Fruit fly (Drosophila melanogaster) whole organism, embryonic: Measurements from ENCODE around the gene CG34303.
A peak's percentile ranks its signal among the peaks of the same experiment; 100 is the strongest.

Source experiments
- Adf1 ChIP-seq: fragments of 200-800 bp; sonication (Bioruptor generic); IDR thresholded peaks from 2 replicates; pipeline ENCODE4 v1.3.6; 2022; ENCODE audit warnings: missing biosample characterization, missing genetic modification characterization
- BEAF-32 ChIP-seq: fragments of 200-800 bp; sonication (Bioruptor generic); optimal IDR thresholded peaks from 3 replicates; lab custom pipeline; 2017; ENCODE audit warnings: missing biosample characterization, missing genetic modification characterization, mild to moderate bottlenecking, moderate library complexity, missing genetic modification reagents
- C15 ChIP-seq: fragments of 200-800 bp; sonication (Bioruptor generic); IDR thresholded peaks from 3 replicates; pipeline ENCODE4 v1.3.6; 2022; ENCODE audit warnings: missing biosample characterization, missing genetic modification characterization
- CG12071 ChIP-seq: fragments of 200-800 bp; sonication (Bioruptor generic); optimal IDR thresholded peaks from 3 replicates; lab custom pipeline; 2018; ENCODE audit warnings: missing biosample characterization, mild to moderate bottlenecking, missing genetic modification characterization
- CG12659 ChIP-seq: fragments of 200-800 bp; sonication (Bioruptor generic); optimal IDR thresholded peaks from 3 replicates; lab custom pipeline; 2017; ENCODE audit warnings: mild to moderate bottlenecking, missing biosample characterization, missing genetic modification reagents, missing genetic modification characterization
- CG13287 ChIP-seq: fragments of 200-800 bp; sonication (Bioruptor generic); IDR thresholded peaks from 2 replicates; pipeline ENCODE4 v1.3.6; 2022; ENCODE audit warnings: missing biosample characterization, missing genetic modification characterization; ENCODE audit not compliant: partially characterized antibody
- CG13296 ChIP-seq: fragments of 200-800 bp; sonication (Bioruptor generic); optimal IDR thresholded peaks from 3 replicates; lab custom pipeline; 2018; ENCODE audit warnings: missing biosample characterization, mild to moderate bottlenecking, missing genetic modification characterization
- CG14710 ChIP-seq: fragments of 200-800 bp; sonication (Bioruptor generic); optimal IDR thresholded peaks from 3 replicates; lab custom pipeline; 2019; ENCODE audit warnings: missing biosample characterization, mild to moderate bottlenecking, missing genetic modification characterization, moderate library complexity
- CG1647 ChIP-seq: fragments of 200-800 bp; sonication (Bioruptor generic); optimal IDR thresholded peaks from 3 replicates; lab custom pipeline; 2016; ENCODE audit warnings: missing biosample characterization, missing genetic modification characterization
- CG17359 ChIP-seq: fragments of 200-800 bp; sonication (Bioruptor generic); optimal IDR thresholded peaks from 3 replicates; lab custom pipeline; 2018; ENCODE audit warnings: missing biosample characterization, mild to moderate bottlenecking, missing genetic modification characterization, moderate library complexity
- CG30403 ChIP-seq: fragments of 200-800 bp; sonication (Bioruptor generic); optimal IDR thresholded peaks from 3 replicates; lab custom pipeline; 2016; ENCODE audit warnings: missing biosample characterization, missing genetic modification characterization
- CG3847 ChIP-seq: fragments of 200-800 bp; sonication (Bioruptor generic); IDR thresholded peaks from 2 replicates; pipeline ENCODE4 v1.3.6; 2022; ENCODE audit warnings: missing biosample characterization, missing genetic modification characterization
- CG4854 ChIP-seq: fragments of 200-800 bp; sonication (Bioruptor generic); optimal IDR thresholded peaks from 2 replicates; lab custom pipeline; 2016; ENCODE audit warnings: missing biosample characterization, missing genetic modification characterization, inconsistent platforms
- CG7556 ChIP-seq: fragments of 200-800 bp; sonication (Bioruptor generic); optimal IDR thresholded peaks from 2 replicates; lab custom pipeline; 2017; ENCODE audit warnings: missing biosample characterization, mild to moderate bottlenecking, missing genetic modification characterization
- CG8944 ChIP-seq: fragments of 200-800 bp; sonication (Bioruptor generic); optimal IDR thresholded peaks from 3 replicates; lab custom pipeline; 2016; ENCODE audit warnings: missing biosample characterization, missing genetic modification characterization
- CG9797 ChIP-seq: fragments of 200-800 bp; sonication (Bioruptor generic); optimal IDR thresholded peaks from 3 replicates; lab custom pipeline; 2018; ENCODE audit warnings: missing biosample characterization, mild to moderate bottlenecking, missing genetic modification characterization
- CG9932 ChIP-seq: fragments of 200-800 bp; sonication (Bioruptor generic); IDR thresholded peaks from 2 replicates; pipeline ENCODE4 v1.3.6; 2022; ENCODE audit warnings: missing biosample characterization, missing genetic modification characterization
- CkIIα-i1 ChIP-seq: fragments of 200-800 bp; sonication (Bioruptor generic); IDR thresholded peaks from 2 replicates; pipeline ENCODE4 v1.3.6; 2022; ENCODE audit warnings: missing biosample characterization, missing genetic modification characterization
- D19B ChIP-seq: fragments of 200-800 bp; sonication (Bioruptor generic); optimal IDR thresholded peaks from 2 replicates; lab custom pipeline; 2017; ENCODE audit warnings: missing biosample characterization, mild to moderate bottlenecking, missing genetic modification characterization
- ERR ChIP-seq: fragments of 200-800 bp; sonication (Bioruptor generic); optimal IDR thresholded peaks from 2 replicates; lab custom pipeline; 2016; ENCODE audit warnings: missing biosample characterization, missing genetic modification characterization
- Fer1 ChIP-seq: fragments of 200-800 bp; sonication (Bioruptor generic); optimal IDR thresholded peaks from 2 replicates; lab custom pipeline; 2017; ENCODE audit warnings: missing biosample characterization, mild to moderate bottlenecking, missing genetic modification characterization
- Fer2 ChIP-seq: fragments of 200-800 bp; sonication (Bioruptor generic); optimal IDR thresholded peaks from 2 replicates; lab custom pipeline; 2018; ENCODE audit warnings: missing biosample characterization, mild to moderate bottlenecking, missing genetic modification characterization, moderate library complexity
- Hand ChIP-seq: fragments of 200-800 bp; sonication (Bioruptor generic); optimal IDR thresholded peaks from 2 replicates; lab custom pipeline; 2017; ENCODE audit warnings: mild to moderate bottlenecking, missing biosample characterization, missing genetic modification reagents, missing genetic modification characterization
- Kr ChIP-seq: fragments of 200-800 bp; sonication (Bioruptor generic); optimal IDR thresholded peaks from 2 replicates; lab custom pipeline; 2017; ENCODE audit warnings: missing biosample characterization, mild to moderate bottlenecking, missing genetic modification characterization
- MBD-R2 ChIP-seq: fragments of 200-800 bp; sonication (Bioruptor generic); IDR thresholded peaks from 2 replicates; pipeline ENCODE4 v1.3.6; 2022; ENCODE audit warnings: missing biosample characterization, missing genetic modification characterization
- Rfx ChIP-seq: fragments of 200-800 bp; sonication (Bioruptor generic); IDR thresholded peaks from 2 replicates; pipeline ENCODE4 v1.3.6; 2022; ENCODE audit warnings: missing biosample characterization, missing genetic modification characterization
- Sox102F ChIP-seq: fragments of 200-800 bp; sonication (Bioruptor generic); optimal IDR thresholded peaks from 2 replicates; lab custom pipeline; 2018; ENCODE audit warnings: missing biosample characterization, mild to moderate bottlenecking, missing genetic modification characterization, moderate library complexity
- ac ChIP-seq: fragments of 200-800 bp; sonication (Bioruptor generic); optimal IDR thresholded peaks from 3 replicates; lab custom pipeline; 2017; ENCODE audit warnings: missing biosample characterization, mild to moderate bottlenecking, missing genetic modification characterization
- bbx ChIP-seq: fragments of 200-800 bp; sonication (Bioruptor generic); IDR thresholded peaks from 2 replicates; pipeline ENCODE4 v1.3.6; 2022; ENCODE audit warnings: missing biosample characterization, missing genetic modification characterization; ENCODE audit not compliant: partially characterized antibody
- bigmax ChIP-seq: fragments of 200-800 bp; sonication (Bioruptor generic); optimal IDR thresholded peaks from 2 replicates; lab custom pipeline; 2018; ENCODE audit warnings: missing biosample characterization, mild to moderate bottlenecking, missing genetic modification characterization
- caup ChIP-seq: fragments of 200-800 bp; sonication (Bioruptor generic); optimal IDR thresholded peaks from 3 replicates; lab custom pipeline; 2017; ENCODE audit warnings: missing biosample characterization, mild to moderate bottlenecking, missing genetic modification characterization, moderate library complexity; ENCODE audit not compliant: severe bottlenecking
- chm ChIP-seq: fragments of 200-800 bp; sonication (Bioruptor generic); IDR thresholded peaks from 2 replicates; pipeline ENCODE4 v1.3.6; 2022; ENCODE audit warnings: missing biosample characterization, missing genetic modification characterization
- chn ChIP-seq: fragments of 200-800 bp; sonication (Bioruptor generic); optimal IDR thresholded peaks from 2 replicates; lab custom pipeline; 2016; ENCODE audit warnings: missing biosample characterization, missing genetic modification characterization
- da ChIP-seq: fragments of 200-800 bp; sonication (Bioruptor generic); optimal IDR thresholded peaks from 2 replicates; lab custom pipeline; 2016; ENCODE audit warnings: missing biosample characterization, missing genetic modification characterization
- dpn ChIP-seq, 2 experiments: fragments of 200-800 bp; sonication (Bioruptor generic); optimal IDR thresholded peaks; 3 replicates each; lab custom pipeline; 2016; ENCODE audit warnings: missing biosample characterization in 2 of 2, missing genetic modification characterization in 2 of 2
- eyg ChIP-seq: fragments of 200-800 bp; sonication (Bioruptor generic); optimal IDR thresholded peaks from 3 replicates; lab custom pipeline; 2016; ENCODE audit warnings: missing biosample characterization, missing genetic modification characterization
- fu2 ChIP-seq: fragments of 200-800 bp; sonication (Bioruptor generic); optimal IDR thresholded peaks from 2 replicates; lab custom pipeline; 2016; ENCODE audit warnings: missing biosample characterization, missing genetic modification characterization
- gcm ChIP-seq: fragments of 200-800 bp; sonication (Bioruptor generic); optimal IDR thresholded peaks from 2 replicates; lab custom pipeline; 2019; ENCODE audit warnings: missing biosample characterization, mild to moderate bottlenecking, missing genetic modification characterization, moderate library complexity
- grau ChIP-seq: fragments of 200-800 bp; optimal IDR thresholded peaks from 3 replicates; lab custom pipeline; 2019; ENCODE audit warnings: missing biosample characterization, mild to moderate bottlenecking, missing genetic modification characterization, moderate library complexity
- hkb ChIP-seq, 2 experiments: fragments of 200-800 bp in 1 of 2; fragments of >200 bp in 1 of 2; sonication (Bioruptor generic) in 1 of 2; IDR thresholded peaks in 1 of 2; optimal IDR thresholded peaks in 1 of 2; 2 replicates each; pipeline versions ENCODE4 v1.3.6 to Lab custom; 2017 to 2022; ENCODE audit warnings: missing biosample characterization in 1 of 2, missing genetic modification characterization in 1 of 2
- ken ChIP-seq: fragments of 200-800 bp; sonication (Bioruptor generic); IDR thresholded peaks from 3 replicates; pipeline ENCODE4 v1.3.6; 2022; ENCODE audit warnings: missing biosample characterization, missing genetic modification characterization
- nom ChIP-seq: fragments of 200-800 bp; sonication (Bioruptor generic); optimal IDR thresholded peaks from 2 replicates; lab custom pipeline; 2017; ENCODE audit warnings: missing biosample characterization, missing genetic modification characterization, mild to moderate bottlenecking, moderate library complexity, missing genetic modification reagents
- pan ChIP-seq, 4 experiments: fragments of >200 bp in 3 of 4; fragments of 200-800 bp in 1 of 4; sonication (Bioruptor generic) in 1 of 4; optimal IDR thresholded peaks in 3 of 4; IDR thresholded peaks in 1 of 4; 2 replicates each; pipeline versions ENCODE4 v1.3.6 to Lab custom; 2017 to 2022; ENCODE audit warnings: missing biosample characterization in 2 of 4, missing genetic modification characterization in 2 of 4, mixed read lengths in 1 of 4
- pho ChIP-seq: fragments of 200-800 bp; sonication (Bioruptor generic); optimal IDR thresholded peaks from 2 replicates; lab custom pipeline; 2016; ENCODE audit warnings: missing biosample characterization, missing genetic modification characterization
- phol ChIP-seq: fragments of 200-800 bp; sonication (Bioruptor generic); optimal IDR thresholded peaks from 3 replicates; lab custom pipeline; 2018; ENCODE audit warnings: missing biosample characterization, mild to moderate bottlenecking, missing genetic modification characterization, moderate library complexity
- seq ChIP-seq: fragments of 200-800 bp; sonication (Bioruptor generic); IDR thresholded peaks from 2 replicates; pipeline ENCODE4 v1.3.6; 2022; ENCODE audit warnings: missing biosample characterization, missing genetic modification characterization
- sug ChIP-seq: fragments of 200-800 bp; optimal IDR thresholded peaks from 2 replicates; lab custom pipeline; 2019; ENCODE audit warnings: missing biosample characterization, mild to moderate bottlenecking, missing genetic modification characterization, moderate library complexity
- tin ChIP-seq: fragments of 200-800 bp; sonication (Bioruptor generic); optimal IDR thresholded peaks from 3 replicates; lab custom pipeline; 2016; ENCODE audit warnings: missing biosample characterization, missing genetic modification characterization
- zen2 ChIP-seq: fragments of 200-800 bp; sonication (Bioruptor generic); IDR thresholded peaks from 3 replicates; pipeline ENCODE4 v1.3.6; 2022; ENCODE audit warnings: missing biosample characterization, missing genetic modification characterization; ENCODE audit not compliant: partially characterized antibody

The CG34303 gene

DNA sequence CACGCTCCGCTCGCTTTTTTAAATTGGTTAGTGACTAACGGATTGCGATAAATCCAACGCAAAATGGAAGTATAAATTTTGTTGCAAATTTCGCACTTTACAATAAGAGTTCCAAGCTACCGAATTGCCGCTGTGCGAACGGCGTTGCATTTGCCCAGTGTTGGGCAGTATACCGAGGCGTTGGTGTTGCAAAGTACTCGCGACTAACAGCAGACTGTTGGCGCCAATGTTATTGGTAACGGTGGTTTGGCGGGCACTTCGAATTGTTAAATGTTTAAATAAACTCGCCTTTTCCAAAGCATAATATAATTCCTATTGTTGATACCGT is 17.4 kb downstream of the CG34303 start (continued):
- TF ChIP-seq CkIIα-i1: no peak
- TF ChIP-seq Kr (GFP tag; lab: Kevin White, UChicago): no peak
- no peak for TF ChIP-seq Sox102F (GFP tag; lab: Kevin White, UChicago)
- peak; percentile 68 for TF ChIP-seq CG3847
- TF ChIP-seq Rfx (GFP tag; lab: Robert Waterston, UW): peak; percentile 73
- no peak for TF ChIP-seq pan (optimal IDR thresholded peaks at IDR 0.05; lab: Kevin White, UChicago)
- TF ChIP-seq pan (GFP tag; optimal IDR thresholded peaks at IDR 0.05 in 1 of 2, IDR thresholded peaks at IDR 0.05 in 1 of 2): no peak
- TF ChIP-seq pho (GFP tag; lab: Kevin White, UChicago): peak; percentile 34
- TF ChIP-seq phol: peak; percentile 1
- peak; percentile 71 for TF ChIP-seq caup
- no peak for TF ChIP-seq bigmax (GFP tag; lab: Kevin White, UChicago)
- TF ChIP-seq Hand (GFP tag; lab: Kevin White, UChicago): peak; percentile 4
- TF ChIP-seq CG4854 (GFP tag; lab: Kevin White, UChicago): peak; percentile 7
- TF ChIP-seq eyg: peak; percentile 3
- TF ChIP-seq C15 (GFP tag; lab: Robert Waterston, UW): no peak
- TF ChIP-seq nom (GFP tag; lab: Kevin White, UChicago): peak; percentile 17
- TF ChIP-seq Adf1 (GFP tag; lab: Robert Waterston, UW): peak; percentile 22; the same call in 1 of the 2 replicates
- peak; percentile 48 for TF ChIP-seq tin (GFP tag; lab: Kevin White, UChicago)
- TF ChIP-seq D19B (GFP tag; lab: Kevin White, UChicago): no peak
- TF ChIP-seq BEAF-32: peak; percentile 33
- peak; percentile 31 for TF ChIP-seq CG14710
- peak; percentile 18 for TF ChIP-seq CG17359
- TF ChIP-seq zen2: no peak
- TF ChIP-seq CG8944 (GFP tag; lab: Kevin White, UChicago): peak; percentile 38
- TF ChIP-seq ERR (GFP tag; lab: Kevin White, UChicago): peak; percentile 54
- no peak for TF ChIP-seq seq (GFP tag; lab: Robert Waterston, UW)
- TF ChIP-seq ac: no peak
- no peak for TF ChIP-seq gcm (GFP tag; lab: Kevin White, UChicago)
- TF ChIP-seq bbx (GFP tag; lab: Robert Waterston, UW): peak; percentile 51; the same call in 1 of the 2 replicates
- TF ChIP-seq grau: peak; percentile 4
- peak; percentile 10 for TF ChIP-seq chn (GFP tag; lab: Kevin White, UChicago)
- peak; percentile 44 for TF ChIP-seq CG30403 (GFP tag; lab: Kevin White, UChicago)
- peak; percentile 50 to 61 for TF ChIP-seq dpn (GFP tag; optimal IDR thresholded peaks at IDR 0.05; lab: Kevin White, UChicago)
- TF ChIP-seq CG13296 (GFP tag; lab: Kevin White, UChicago): peak; percentile 7
- peak; percentile 44; the same call in 1 of the 3 replicates for TF ChIP-seq ken (GFP tag; lab: Robert Waterston, UW)
- TF ChIP-seq fu2 (GFP tag; lab: Kevin White, UChicago): peak; percentile 53
- TF ChIP-seq CG9932: peak; percentile 47
- TF ChIP-seq hkb (optimal IDR thresholded peaks at IDR 0.05; lab: Kevin White, UChicago): no peak
- TF ChIP-seq hkb (GFP tag; IDR thresholded peaks at IDR 0.05; lab: Robert Waterston, UW): peak; percentile 44; the same call in 1 of the 2 replicates
- TF ChIP-seq MBD-R2 (GFP tag; lab: Robert Waterston, UW): peak; percentile 32; the same call in 1 of the 2 replicates
- TF ChIP-seq chm (GFP tag; lab: Robert Waterston, UW): peak; percentile 45; the same call in 1 of the 2 replicates
- TF ChIP-seq CG1647 (GFP tag; lab: Kevin White, UChicago): peak; percentile 49
- TF ChIP-seq sug (tag; lab: Kevin White, UChicago): peak; percentile 47
- peak; percentile 64 for TF ChIP-seq Fer1 (GFP tag; lab: Kevin White, UChicago)
- peak; percentile 10 for TF ChIP-seq CG7556
- peak; percentile 43 for TF ChIP-seq da (GFP tag; lab: Kevin White, UChicago)
- TF ChIP-seq CG13287: peak; percentile 61
- peak; percentile 19 for TF ChIP-seq CG9797 (GFP tag; lab: Kevin White, UChicago)
- peak; percentile 68 for TF ChIP-seq CG12659 (GFP tag; lab: Kevin White, UChicago)
- TF ChIP-seq CG12071 (GFP tag; lab: Kevin White, UChicago): peak; percentile 5
- no peak for TF ChIP-seq Fer2 (tag; lab: Kevin White, UChicago)
